Fruit fly (Drosophila melanogaster) whole organism, embryonic: ENCODE measurements around the gene Exn.

Experiments used
- Atf-2 ChIP-seq: fragments of 200-800 bp; sonication (Bioruptor generic); optimal IDR thresholded peaks from 2 replicates; lab custom pipeline; 2016; ENCODE audit warnings: missing biosample characterization, missing genetic modification characterization
- Atf3 ChIP-seq: fragments of 200-800 bp; sonication (Bioruptor generic); optimal IDR thresholded peaks from 3 replicates; lab custom pipeline; 2016; ENCODE audit warnings: missing biosample characterization, missing genetic modification characterization
- BEAF-32 ChIP-seq: fragments of 200-800 bp; sonication (Bioruptor generic); optimal IDR thresholded peaks from 3 replicates; lab custom pipeline; 2017; ENCODE audit warnings: missing biosample characterization, missing genetic modification characterization, mild to moderate bottlenecking, moderate library complexity, missing genetic modification reagents
- CG10565 ChIP-seq: fragments of 200-800 bp; sonication (Bioruptor generic); optimal IDR thresholded peaks from 3 replicates; lab custom pipeline; 2016; ENCODE audit warnings: missing biosample characterization, mild to moderate bottlenecking, missing genetic modification characterization
- CG10654 ChIP-seq: fragments of 200-800 bp; sonication (Bioruptor generic); optimal IDR thresholded peaks from 2 replicates; lab custom pipeline; 2016; ENCODE audit warnings: missing biosample characterization, missing genetic modification characterization
- CG11398 ChIP-seq: fragments of 200-800 bp; sonication (Bioruptor generic); optimal IDR thresholded peaks from 2 replicates; lab custom pipeline; 2016; ENCODE audit warnings: missing biosample characterization, missing genetic modification characterization
- CG11504 ChIP-seq: fragments of 200-800 bp; sonication (Bioruptor generic); optimal IDR thresholded peaks from 3 replicates; lab custom pipeline; 2019; ENCODE audit warnings: missing biosample characterization, mild to moderate bottlenecking, missing genetic modification characterization, moderate library complexity
- CG12071 ChIP-seq: fragments of 200-800 bp; sonication (Bioruptor generic); optimal IDR thresholded peaks from 3 replicates; lab custom pipeline; 2018; ENCODE audit warnings: missing biosample characterization, mild to moderate bottlenecking, missing genetic modification characterization
- CG13287 ChIP-seq: fragments of 200-800 bp; sonication (Bioruptor generic); IDR thresholded peaks from 2 replicates; pipeline ENCODE4 v1.3.6; 2022; ENCODE audit warnings: missing biosample characterization, missing genetic modification characterization; ENCODE audit not compliant: partially characterized antibody
- CG13894 ChIP-seq: fragments of 200-800 bp; sonication (Bioruptor generic); optimal IDR thresholded peaks from 3 replicates; lab custom pipeline; 2018; ENCODE audit warnings: missing biosample characterization, mild to moderate bottlenecking, missing genetic modification characterization, moderate library complexity
- CG15514 ChIP-seq: fragments of 200-800 bp; sonication (Bioruptor generic); optimal IDR thresholded peaks from 3 replicates; lab custom pipeline; 2017; ENCODE audit warnings: missing biosample characterization, missing genetic modification characterization, mild to moderate bottlenecking, moderate library complexity, missing genetic modification reagents
- CG1603 ChIP-seq: fragments of 200-800 bp; sonication (Bioruptor generic); optimal IDR thresholded peaks from 2 replicates; lab custom pipeline; 2019; ENCODE audit warnings: missing biosample characterization, mild to moderate bottlenecking, missing genetic modification characterization, moderate library complexity
- CG16815 ChIP-seq: fragments of 200-800 bp; sonication (Bioruptor generic); optimal IDR thresholded peaks from 3 replicates; lab custom pipeline; 2017; ENCODE audit warnings: missing biosample characterization, mild to moderate bottlenecking, missing genetic modification characterization
- CG18476 ChIP-seq: fragments of 200-800 bp; sonication (Bioruptor generic); optimal IDR thresholded peaks from 2 replicates; lab custom pipeline; 2016; ENCODE audit warnings: missing biosample characterization, mild to moderate bottlenecking, missing genetic modification characterization
- CG18599 ChIP-seq: fragments of 200-800 bp; sonication (Bioruptor generic); optimal IDR thresholded peaks from 3 replicates; lab custom pipeline; 2017; ENCODE audit warnings: missing biosample characterization, missing genetic modification characterization, mild to moderate bottlenecking, moderate library complexity, missing genetic modification reagents
- CG33213 ChIP-seq: fragments of 200-800 bp; sonication (Bioruptor generic); optimal IDR thresholded peaks from 3 replicates; lab custom pipeline; 2016; ENCODE audit warnings: missing biosample characterization, missing genetic modification characterization
- CG33557 ChIP-seq: fragments of 200-800 bp; sonication (Bioruptor generic); optimal IDR thresholded peaks from 2 replicates; lab custom pipeline; 2019; ENCODE audit warnings: missing biosample characterization, mild to moderate bottlenecking, missing genetic modification characterization, moderate library complexity
- CG34224 ChIP-seq: fragments of 200-800 bp; sonication (Bioruptor generic); IDR thresholded peaks from 3 replicates; pipeline ENCODE4 v1.3.6; 2022; ENCODE audit warnings: missing biosample characterization, missing genetic modification characterization; ENCODE audit not compliant: partially characterized antibody
- CG4404 ChIP-seq: fragments of 200-800 bp; sonication (Bioruptor generic); IDR thresholded peaks from 2 replicates; pipeline ENCODE4 v1.3.6; 2022; ENCODE audit warnings: missing biosample characterization, missing genetic modification characterization
- CG6689 ChIP-seq: fragments of 200-800 bp; sonication (Bioruptor generic); IDR thresholded peaks from 2 replicates; pipeline ENCODE4 v1.3.6; 2022; ENCODE audit warnings: missing biosample characterization, missing genetic modification characterization
- CG6791 ChIP-seq: fragments of 200-800 bp; sonication (Bioruptor generic); IDR thresholded peaks from 3 replicates; pipeline ENCODE4 v1.3.6; 2022; ENCODE audit warnings: missing biosample characterization, missing genetic modification characterization; ENCODE audit not compliant: partially characterized antibody
- CHES-1-like ChIP-seq: fragments of 200-800 bp; sonication (Bioruptor generic); optimal IDR thresholded peaks from 2 replicates; lab custom pipeline; 2016; ENCODE audit warnings: missing biosample characterization, missing genetic modification characterization
- Camta ChIP-seq: fragments of 200-800 bp; sonication (Bioruptor generic); optimal IDR thresholded peaks from 2 replicates; lab custom pipeline; 2016; ENCODE audit warnings: missing biosample characterization, missing genetic modification characterization
- Dref ChIP-seq: fragments of 200-800 bp; sonication (Bioruptor generic); IDR thresholded peaks from 2 replicates; pipeline ENCODE4 v1.3.6; 2022; ENCODE audit warnings: missing biosample characterization, missing genetic modification characterization
- HLH3B ChIP-seq: fragments of 200-800 bp; sonication (Bioruptor generic); IDR thresholded peaks from 2 replicates; pipeline ENCODE4 v1.3.6; 2022; ENCODE audit warnings: missing biosample characterization, missing genetic modification characterization
- HmgD ChIP-seq: fragments of 200-800 bp; sonication (Bioruptor generic); optimal IDR thresholded peaks from 3 replicates; lab custom pipeline; 2016; ENCODE audit warnings: missing biosample characterization, missing genetic modification characterization
- Kr ChIP-seq: fragments of 200-800 bp; sonication (Bioruptor generic); optimal IDR thresholded peaks from 2 replicates; lab custom pipeline; 2017; ENCODE audit warnings: missing biosample characterization, mild to moderate bottlenecking, missing genetic modification characterization
- Max ChIP-seq: fragments of 200-800 bp; sonication (Bioruptor generic); optimal IDR thresholded peaks from 2 replicates; lab custom pipeline; 2016; ENCODE audit warnings: missing biosample characterization, mild to moderate bottlenecking, missing genetic modification characterization
- NC2β ChIP-seq: fragments of 200-800 bp; sonication (Bioruptor generic); optimal IDR thresholded peaks from 2 replicates; lab custom pipeline; 2016; ENCODE audit warnings: missing biosample characterization, missing genetic modification characterization
- NFAT ChIP-seq: fragments of 200-800 bp; sonication (Bioruptor generic); IDR thresholded peaks from 2 replicates; pipeline ENCODE4 v1.3.6; 2022; ENCODE audit warnings: missing biosample characterization, missing genetic modification characterization
- Oaz ChIP-seq: fragments of 200-800 bp; sonication (Bioruptor generic); IDR thresholded peaks from 2 replicates; pipeline ENCODE4 v1.3.6; 2022; ENCODE audit warnings: missing biosample characterization, missing genetic modification characterization
- Opbp ChIP-seq: fragments of 200-800 bp; sonication (Bioruptor generic); IDR thresholded peaks from 3 replicates; pipeline ENCODE4 v1.3.6; 2022; ENCODE audit warnings: missing biosample characterization, missing genetic modification characterization; ENCODE audit not compliant: partially characterized antibody
- Rx ChIP-seq: fragments of 200-800 bp; sonication (Bioruptor generic); IDR thresholded peaks from 2 replicates; pipeline ENCODE4 v1.3.6; 2022; ENCODE audit warnings: missing biosample characterization, missing genetic modification characterization
- Sox102F ChIP-seq: fragments of 200-800 bp; sonication (Bioruptor generic); optimal IDR thresholded peaks from 2 replicates; lab custom pipeline; 2018; ENCODE audit warnings: missing biosample characterization, mild to moderate bottlenecking, missing genetic modification characterization, moderate library complexity
- YL-1 ChIP-seq: fragments of 200-800 bp; sonication (Bioruptor generic); optimal IDR thresholded peaks from 3 replicates; lab custom pipeline; 2017; ENCODE audit warnings: missing biosample characterization, mild to moderate bottlenecking, missing genetic modification characterization
- ac ChIP-seq: fragments of 200-800 bp; sonication (Bioruptor generic); optimal IDR thresholded peaks from 3 replicates; lab custom pipeline; 2017; ENCODE audit warnings: missing biosample characterization, mild to moderate bottlenecking, missing genetic modification characterization
- croc ChIP-seq: fragments of 200-800 bp; sonication (Bioruptor generic); conservative IDR thresholded peaks from 3 replicates; pipeline ENCODE4 v1.3.6; 2022; ENCODE audit warnings: missing biosample characterization, missing genetic modification characterization
- exex ChIP-seq: fragments of 200-800 bp; sonication (Bioruptor generic); optimal IDR thresholded peaks from 4 replicates; lab custom pipeline; 2018; ENCODE audit warnings: missing biosample characterization, mild to moderate bottlenecking, missing genetic modification characterization, moderate library complexity
- fd96Cb ChIP-seq: fragments of 200-800 bp; sonication (Bioruptor generic); optimal IDR thresholded peaks from 2 replicates; lab custom pipeline; 2018; ENCODE audit warnings: missing biosample characterization, mild to moderate bottlenecking, missing genetic modification characterization, moderate library complexity
- fu2 ChIP-seq: fragments of 200-800 bp; sonication (Bioruptor generic); optimal IDR thresholded peaks from 2 replicates; lab custom pipeline; 2016; ENCODE audit warnings: missing biosample characterization, missing genetic modification characterization
- knrl ChIP-seq: fragments of 200-800 bp; sonication (Bioruptor generic); IDR thresholded peaks from 3 replicates; pipeline ENCODE4 v1.3.6; 2022; ENCODE audit warnings: missing biosample characterization, missing genetic modification characterization; ENCODE audit not compliant: partially characterized antibody
- lilli ChIP-seq: fragments of 200-800 bp; sonication (Bioruptor generic); optimal IDR thresholded peaks from 3 replicates; lab custom pipeline; 2016; ENCODE audit warnings: missing biosample characterization, missing genetic modification characterization
- luna ChIP-seq: fragments of 200-800 bp; sonication (Bioruptor generic); optimal IDR thresholded peaks from 2 replicates; lab custom pipeline; 2016; ENCODE audit warnings: missing biosample characterization, missing genetic modification characterization
- pho ChIP-seq: fragments of 200-800 bp; sonication (Bioruptor generic); optimal IDR thresholded peaks from 2 replicates; lab custom pipeline; 2016; ENCODE audit warnings: missing biosample characterization, missing genetic modification characterization
- psq ChIP-seq: fragments of 200-800 bp; sonication (Bioruptor generic); optimal IDR thresholded peaks from 2 replicates; lab custom pipeline; 2017; ENCODE audit warnings: missing biosample characterization, missing genetic modification characterization
- sens ChIP-seq: fragments of 200-800 bp; sonication (Bioruptor generic); peaks from one replicate; lab custom pipeline; 2016; ENCODE audit warnings: missing biosample characterization, missing genetic modification characterization
- tll ChIP-seq, 2 experiments: fragments of 200-800 bp in 1 of 2; fragments of >200 bp in 1 of 2; sonication (Bioruptor generic) in 1 of 2; optimal IDR thresholded peaks; 2 replicates each; lab custom pipeline; 2017 to 2019; ENCODE audit warnings: missing biosample characterization in 2 of 2, missing genetic modification characterization in 2 of 2, mild to moderate bottlenecking in 1 of 2, moderate library complexity in 1 of 2
- vvl ChIP-seq: fragments of 200-800 bp; sonication (Bioruptor generic); IDR thresholded peaks from 2 replicates; pipeline ENCODE4 v1.3.6; 2022; ENCODE audit warnings: missing biosample characterization, missing genetic modification characterization

The Exn gene

DNA sequence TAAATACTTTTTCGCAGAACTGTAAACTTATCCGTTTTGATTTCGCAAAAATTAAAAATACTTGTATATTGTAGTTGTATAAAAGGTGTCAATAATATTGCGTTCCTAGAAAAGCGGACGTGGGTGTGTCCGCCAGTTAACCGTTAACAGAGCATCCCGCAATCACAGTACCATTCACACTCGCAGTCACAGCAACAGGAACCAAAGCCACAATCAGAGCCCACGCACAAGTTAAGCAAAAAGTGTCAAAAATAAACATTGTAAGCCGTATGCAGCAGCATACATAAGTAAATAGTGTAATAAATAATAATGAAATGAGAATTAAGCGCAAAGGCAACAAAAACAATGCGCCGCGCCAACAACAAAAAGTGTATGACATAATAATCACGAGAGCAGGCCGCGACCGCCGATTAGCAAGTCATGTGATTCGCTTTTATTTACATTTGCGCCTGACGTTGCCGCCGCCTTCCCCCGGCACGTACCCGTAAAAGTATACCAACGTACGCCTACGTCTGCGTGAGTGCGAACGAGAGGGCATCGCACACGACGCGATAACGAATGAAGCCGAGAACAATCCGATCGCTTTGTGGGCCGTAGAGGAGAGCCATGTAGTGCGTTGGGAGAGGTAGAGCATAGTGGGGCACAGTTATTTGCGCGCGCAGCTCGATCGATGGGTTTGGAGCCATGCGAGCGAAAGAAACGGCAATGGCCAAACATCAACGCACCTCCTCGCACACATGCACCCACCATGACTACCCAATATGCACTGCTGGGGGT is 40.1 kb downstream of the Exn start (continued):
- TF ChIP-seq knrl (no peak), HmgD (GFP tag; lab: Kevin White, UChicago) (peak; percentile 72), croc (no peak), CG18476 (GFP tag; lab: Kevin White, UChicago) (peak; percentile 24), CG12071 (peak; percentile 37), Kr (no peak), NFAT (GFP tag; lab: Robert Waterston, UW) (no peak; the same call in 1 of the 2 replicates), CG6689 (GFP tag; lab: Robert Waterston, UW) (no peak), Camta (GFP tag; lab: Kevin White, UChicago) (no peak), exex (tag; lab: Kevin White, UChicago) (peak; percentile 95), Opbp (GFP tag; lab: Robert Waterston, UW) (peak; percentile 66), vvl (GFP tag; lab: Robert Waterston, UW) (peak; percentile 76; the same call in 1 of the 2 replicates), CG13287 (GFP tag; lab: Robert Waterston, UW) (peak; percentile 64), NC2β (GFP tag; lab: Kevin White, UChicago) (no peak), CG15514 (GFP tag; lab: Kevin White, UChicago) (peak; percentile 54), ac (GFP tag; lab: Kevin White, UChicago) (no peak), Dref (GFP tag; lab: Robert Waterston, UW) (0 out of 2 replicates have a peak, but pooled peaks have one; percentile 24), CG13894 (peak; percentile 87), lilli (peak; percentile 57), CG33213 (GFP tag; lab: Kevin White, UChicago) (no peak), CG10565 (GFP tag; lab: Kevin White, UChicago) (no peak), Sox102F (GFP tag; lab: Kevin White, UChicago) (peak; percentile 31), fu2 (GFP tag; lab: Kevin White, UChicago) (peak; percentile 13), sens (GFP tag; lab: Kevin White, UChicago) (peak; percentile 85), CG34224 (GFP tag; lab: Robert Waterston, UW) (peak; percentile 51; the same call in 1 of the 3 replicates), CG16815 (GFP tag; lab: Kevin White, UChicago) (no peak), tll (GFP tag; optimal IDR thresholded peaks at IDR 0.05; lab: Kevin White, UChicago) (peak in 1 of 2 experiments; percentile 60), CG11398 (no peak), CG11504 (peak; percentile 63), fd96Cb (peak; percentile 16), CG1603 (peak; percentile 34), CHES-1-like (GFP tag; lab: Kevin White, UChicago) (no peak), BEAF-32 (GFP tag; lab: Kevin White, UChicago) (no peak), CG10654 (GFP tag; lab: Kevin White, UChicago) (no peak), CG6791 (GFP tag; lab: Robert Waterston, UW) (no peak), CG33557 (GFP tag; lab: Kevin White, UChicago) (peak; percentile 11), pho (GFP tag; lab: Kevin White, UChicago) (peak; percentile 26), YL-1 (no peak), CG4404 (GFP tag; lab: Robert Waterston, UW) (no peak), Atf-2 (GFP tag; lab: Kevin White, UChicago) (no peak), luna (GFP tag; lab: Kevin White, UChicago) (no peak), Max (GFP tag; lab: Kevin White, UChicago) (peak; percentile 41), Atf3 (no peak), Oaz (no peak), Rx (GFP tag; lab: Robert Waterston, UW) (peak; percentile 44), HLH3B (GFP tag; lab: Robert Waterston, UW) (peak; percentile 28; the same call in 1 of the 2 replicates), CG18599 (GFP tag; lab: Kevin White, UChicago) (peak; percentile 60), psq (no peak)
